Fruit fly (Drosophila melanogaster): Measurements from ENCODE around the gene Vps33B.

Vps33B gene

dm6 chr3R:25445546-25446400, 27.5 kb upstream of the Vps33B start (continued):
- TF ChIP-seq CG8281 (tag; optimal IDR thresholded peaks at IDR 0.05) (peak; percentile 87), pan (optimal IDR thresholded peaks at IDR 0.05) (no peak), pan (GFP tag; optimal IDR thresholded peaks at IDR 0.05 in 1 of 2, IDR thresholded peaks at IDR 0.05 in 1 of 2) (peak in 1 of 2 experiments; percentile 65), CG8388 (GFP tag; optimal IDR thresholded peaks at IDR 0.05) (peak; percentile 81), Deaf1 (tag; optimal IDR thresholded peaks at IDR 0.05) (no peak), emc (GFP tag; optimal IDR thresholded peaks at IDR 0.05) (no peak), Max (GFP tag; optimal IDR thresholded peaks at IDR 0.05) (peak; percentile 18), Atf3 (GFP tag; optimal IDR thresholded peaks at IDR 0.05) (peak; percentile 40), Side (GFP tag; optimal IDR thresholded peaks at IDR 0.05) (peak; percentile 33), CG14710 (tag; optimal IDR thresholded peaks at IDR 0.05) (peak; percentile 72), odd (GFP tag; optimal IDR thresholded peaks at IDR 0.05) (peak; percentile 36), Mrtf (GFP tag; IDR thresholded peaks at IDR 0.05) (peak; percentile 46; the same call in 1 of the 3 replicates), CG4617 (GFP tag; optimal IDR thresholded peaks at IDR 0.05; ENCODE audit: borderline replicate concordance) (peak; percentile 29), vvl (GFP tag; IDR thresholded peaks at IDR 0.05) (peak; percentile 83), Hr3 (GFP tag; optimal IDR thresholded peaks at IDR 0.05) (peak; percentile 57), CG6813 (GFP tag; optimal IDR thresholded peaks at IDR 0.05) (peak; percentile 66), CG8089 (GFP tag; optimal IDR thresholded peaks at IDR 0.05) (peak; percentile 16), shn (GFP tag; optimal IDR thresholded peaks at IDR 0.05) (peak; percentile 45), CG14860 (GFP tag; IDR thresholded peaks at IDR 0.05; ENCODE audit: partially characterized antibody) (peak; percentile 55; the same call in 1 of the 3 replicates), fd96Cb (tag; optimal IDR thresholded peaks at IDR 0.05) (peak; percentile 84), CG5245 (GFP tag; optimal IDR thresholded peaks at IDR 0.05) (peak; percentile 9), CG30020 (tag; optimal IDR thresholded peaks at IDR 0.05) (peak; percentile 6), ab (GFP tag; optimal IDR thresholded peaks at IDR 0.05) (peak; percentile 49), CG11504 (tag; optimal IDR thresholded peaks at IDR 0.05) (peak; percentile 99), CG14050 (GFP tag; IDR thresholded peaks at IDR 0.05) (peak; percentile 62), slou (GFP tag; optimal IDR thresholded peaks at IDR 0.05) (no peak), Adf1 (GFP tag; IDR thresholded peaks at IDR 0.05) (no peak), Dfd (GFP tag; optimal IDR thresholded peaks at IDR 0.05) (no peak), tap (tag; optimal IDR thresholded peaks at IDR 0.05) (peak; percentile 36), hbn (GFP tag; IDR thresholded peaks at IDR 0.05; ENCODE audit: partially characterized antibody) (no peak), croc (GFP tag; conservative IDR thresholded peaks at IDR 0.05) (peak; percentile 81), CG12071 (GFP tag; optimal IDR thresholded peaks at IDR 0.05) (no peak), CG8924 (tag; optimal IDR thresholded peaks at IDR 0.05) (peak; percentile 44), mld (GFP tag; IDR thresholded peaks at IDR 0.05; ENCODE audit: partially characterized antibody) (no peak), YL-1 (GFP tag; optimal IDR thresholded peaks at IDR 0.05) (no peak), chn (GFP tag; optimal IDR thresholded peaks at IDR 0.05) (peak; percentile 45), CG16813 (GFP tag; IDR thresholded peaks at IDR 0.05; ENCODE audit: partially characterized antibody) (no peak), CG11398 (GFP tag; optimal IDR thresholded peaks at IDR 0.05) (peak; percentile 27), dmrt11E (tag; optimal IDR thresholded peaks at IDR 0.05) (peak; percentile 93), slbo (GFP tag; IDR thresholded peaks at IDR 0.05) (peak; percentile 34; the same call in 1 of the 2 replicates), CG6854 (GFP tag; optimal IDR thresholded peaks at IDR 0.05) (no peak), en (GFP tag; optimal IDR thresholded peaks at IDR 0.05) (no peak), sqz (GFP tag; optimal IDR thresholded peaks at IDR 0.05) (no peak), CG30403 (GFP tag; optimal IDR thresholded peaks at IDR 0.05) (peak; percentile 59), CG7987 (GFP tag; optimal IDR thresholded peaks at IDR 0.05) (no peak), Dll (GFP tag; IDR thresholded peaks at IDR 0.05; ENCODE audit: partially characterized antibody) (0 out of 4 replicates have a peak, but pooled peaks have one; percentile 46), CG18476 (GFP tag; optimal IDR thresholded peaks at IDR 0.05) (peak; percentile 25), CG31441 (GFP tag; IDR thresholded peaks at IDR 0.05) (peak; percentile 75)
